Worm (Caenorhabditis elegans): Measurements from ENCODE around the gene gyg-1.
A peak's percentile ranks its signal among the peaks of the same experiment; 100 is the strongest.

Gene gyg-1

DNA sequence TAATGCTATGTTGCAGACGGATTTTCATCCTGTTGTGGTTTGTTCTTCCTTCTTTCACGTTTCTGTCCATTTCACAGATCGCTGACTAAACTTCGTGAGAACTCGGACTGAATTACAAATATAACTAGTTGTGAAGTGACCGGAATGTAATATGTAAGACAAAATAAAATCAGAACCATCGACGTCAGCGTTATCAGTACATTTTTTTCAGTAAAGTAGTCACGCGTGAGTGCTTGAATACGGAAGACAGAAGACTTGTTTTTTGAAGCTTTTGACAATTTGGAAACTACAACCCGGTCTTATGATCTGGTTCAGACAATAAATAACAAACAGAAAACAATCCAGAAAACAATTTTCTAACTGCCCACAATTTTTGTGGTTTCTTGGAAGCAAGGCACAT, 44.4 kb downstream of the gyg-1 start:
- TF ChIP-seq lin-13 (GFP tag; optimal IDR thresholded peaks at IDR 0.05) (no peak), sma-9 (GFP tag; optimal IDR thresholded peaks at IDR 0.05) (peak; percentile 7), sma-9 (tag; optimal IDR thresholded peaks at IDR 0.05) (no peak)

DNA sequence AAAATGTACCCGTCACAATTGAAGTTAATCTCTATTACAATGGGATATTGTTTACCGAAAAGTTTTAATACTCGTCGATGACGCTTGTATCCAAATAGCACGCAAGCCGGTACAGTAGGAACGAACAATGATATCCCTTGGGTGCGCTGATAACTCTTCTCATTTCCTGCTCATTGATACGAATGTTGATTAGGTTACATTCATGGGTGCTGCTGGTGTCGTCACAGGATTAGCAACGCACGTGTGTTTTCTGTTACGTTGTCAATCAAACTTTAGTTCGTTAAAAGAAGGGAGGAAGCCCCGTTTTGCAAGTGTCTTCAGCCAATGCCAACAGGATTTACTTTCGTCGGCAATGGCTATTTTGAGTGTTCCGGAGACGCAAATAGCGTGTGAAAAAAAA, 46.0 kb downstream of the gyg-1 start:
- peak; percentile 37 for TF ChIP-seq sma-9 (GFP tag; optimal IDR thresholded peaks at IDR 0.05)
- TF ChIP-seq sma-9 (tag; optimal IDR thresholded peaks at IDR 0.05): no peak
- TF ChIP-seq unc-39 (tag; optimal IDR thresholded peaks at IDR 0.05): no peak
- TF ChIP-seq gmeb-1 (tag; optimal IDR thresholded peaks at IDR 0.05): no peak
- no peak for TF ChIP-seq elt-3 (tag; optimal IDR thresholded peaks at IDR 0.05)
- no peak for TF ChIP-seq nhr-129 (tag; optimal IDR thresholded peaks at IDR 0.05)
- no peak for TF ChIP-seq lin-13 (GFP tag; optimal IDR thresholded peaks at IDR 0.05)
- TF ChIP-seq nhr-12 (tag; optimal IDR thresholded peaks at IDR 0.05): no peak
- TF ChIP-seq ceh-16 (tag; optimal IDR thresholded peaks at IDR 0.05): no peak

DNA sequence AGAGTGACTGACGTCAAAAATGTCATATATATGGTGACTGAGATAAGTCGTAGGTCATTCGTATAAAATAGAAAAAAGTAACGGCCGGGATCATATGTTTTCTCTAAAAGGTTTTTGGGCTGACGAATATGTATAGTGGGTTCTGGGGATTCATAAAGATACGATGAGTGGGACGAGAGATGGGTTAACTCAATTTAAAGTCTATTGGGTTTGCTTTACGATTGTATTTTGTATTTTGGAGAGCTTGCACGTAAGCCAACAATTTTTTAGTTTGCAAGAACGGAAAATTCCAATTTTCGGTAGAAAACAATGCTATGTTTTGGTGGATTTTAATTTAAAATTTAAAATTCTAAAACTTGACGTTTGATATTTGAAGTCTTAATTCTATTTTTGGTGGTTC, 47.0 kb downstream of the gyg-1 start:
- TF ChIP-seq skn-1 (tag; optimal IDR thresholded peaks at IDR 0.05) (no peak), mdl-1 (tag; optimal IDR thresholded peaks at IDR 0.05) (no peak), unc-39 (tag; optimal IDR thresholded peaks at IDR 0.05) (no peak), lsy-2 (tag; optimal IDR thresholded peaks at IDR 0.05) (no peak), lin-13 (GFP tag; optimal IDR thresholded peaks at IDR 0.05) (no peak), nhr-21 (tag; optimal IDR thresholded peaks at IDR 0.05) (no peak), sem-4 (tag; optimal IDR thresholded peaks at IDR 0.05) (no peak), C34F6.9 (tag; optimal IDR thresholded peaks at IDR 0.05) (no peak), ztf-1 (GFP tag; conservative IDR thresholded peaks at IDR 0.05) (no peak)

DNA sequence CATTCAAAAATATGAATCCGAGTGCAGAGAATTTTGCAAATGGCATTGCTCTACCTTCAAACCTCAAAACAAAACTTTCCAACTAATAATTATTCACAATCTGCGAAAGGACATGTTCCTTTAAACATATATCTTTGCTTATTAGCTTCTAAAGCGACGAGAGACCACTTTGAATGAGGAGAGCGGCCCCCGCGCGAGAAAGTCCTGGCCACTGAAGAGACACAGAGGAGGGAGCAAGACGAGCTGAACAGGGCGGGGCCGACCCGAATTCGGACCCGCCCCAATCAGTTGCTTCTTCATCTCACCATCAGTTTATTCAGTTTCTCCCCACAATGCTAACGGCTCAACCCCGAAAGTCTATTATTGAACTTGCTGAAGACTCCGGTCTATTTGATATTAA, 48.2 kb downstream of the gyg-1 start, which contains the start of gene T27A10.2:
Gene T27A10.2, plus strand, starts transcription at position 333 of the 400 bp plus-strand sequence.
- TF ChIP-seq unc-55 (GFP tag; optimal IDR thresholded peaks at IDR 0.05) (no peak), unc-39 (tag; optimal IDR thresholded peaks at IDR 0.05) (no peak), sma-3 (GFP tag; optimal IDR thresholded peaks at IDR 0.05) (no peak)

DNA sequence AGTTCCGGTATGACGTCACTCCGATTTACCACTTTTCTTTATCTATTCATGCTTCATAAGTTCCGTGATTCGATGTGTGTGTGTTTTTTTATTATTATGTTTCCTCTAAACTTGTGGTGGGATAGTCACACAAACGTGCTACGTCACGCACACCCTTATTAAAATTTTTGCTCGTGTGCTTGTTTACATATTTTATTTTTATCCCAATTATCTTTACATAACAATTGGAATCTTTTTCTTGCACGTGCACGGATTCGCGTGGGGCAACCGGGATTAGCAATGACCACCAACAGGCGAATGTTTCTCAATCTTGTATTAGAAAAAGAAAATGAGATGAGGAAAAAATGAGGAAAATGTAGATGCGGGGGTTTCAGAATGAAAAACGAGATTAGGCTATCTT, 53.1 kb downstream of the gyg-1 start:
- TF ChIP-seq mab-5 (tag; optimal IDR thresholded peaks at IDR 0.05) (no peak), nhr-10 (tag; optimal IDR thresholded peaks at IDR 0.05) (no peak), nhr-6 (tag; optimal IDR thresholded peaks at IDR 0.05) (no peak), lin-39 (tag; optimal IDR thresholded peaks at IDR 0.05) (no peak), dmd-4 (tag; optimal IDR thresholded peaks at IDR 0.05) (no peak), C34F6.9 (tag; optimal IDR thresholded peaks at IDR 0.05) (no peak), blmp-1 (tag; optimal IDR thresholded peaks at IDR 0.05; ENCODE audit: insufficient read depth) (no peak), nhr-21 (tag; optimal IDR thresholded peaks at IDR 0.05) (no peak), fos-1 (tag; optimal IDR thresholded peaks at IDR 0.05) (no peak), ZK546.5 (tag; optimal IDR thresholded peaks at IDR 0.05) (no peak), crh-2 (tag; optimal IDR thresholded peaks at IDR 0.05) (no peak)
